Worm (Caenorhabditis elegans) whole organism, mixed stage, embryonic: ENCODE measurements around the gene F07C4.10.

Source experiments
- blmp-1 ChIP-seq: fragments of 150-350 bp; optimal IDR thresholded peaks from 2 replicates; lab custom pipeline; 2014; ENCODE audit warnings: missing biosample characterization, missing genetic modification characterization
- lin-13 ChIP-seq: fragments of 150-350 bp; optimal IDR thresholded peaks from 2 replicates; lab custom pipeline; 2014; ENCODE audit warnings: missing biosample characterization, missing genetic modification characterization
- lsy-2 ChIP-seq: fragments of 150-350 bp; optimal IDR thresholded peaks from 2 replicates; lab custom pipeline; 2014; ENCODE audit warnings: missing biosample characterization, missing genetic modification characterization
- mep-1 ChIP-seq: fragments of 150-350 bp; optimal IDR thresholded peaks from 2 replicates; lab custom pipeline; 2017; ENCODE audit warnings: missing biosample characterization, missing genetic modification reagents, missing genetic modification characterization, inconsistent platforms
- nhr-28 ChIP-seq: fragments of 150-350 bp; optimal IDR thresholded peaks from 2 replicates; lab custom pipeline; 2014; ENCODE audit warnings: missing biosample characterization, missing genetic modification characterization
- nhr-76 ChIP-seq: sonication (generic microtip); optimal IDR thresholded peaks from 2 replicates; lab custom pipeline; 2017; ENCODE audit warnings: missing biosample characterization, missing genetic modification characterization
- pha-4 ChIP-seq: fragments of 150-350 bp; optimal IDR thresholded peaks from 2 replicates; lab custom pipeline; 2018; ENCODE audit warnings: missing biosample characterization, missing genetic modification reagents, missing genetic modification characterization
- snpc-4 ChIP-seq: fragments of 150-350 bp; optimal IDR thresholded peaks from 2 replicates; lab custom pipeline; 2014; ENCODE audit warnings: missing biosample characterization, missing genetic modification characterization
- unc-62 ChIP-seq: fragments of 150-350 bp; optimal IDR thresholded peaks from 2 replicates; lab custom pipeline; 2014; ENCODE audit warnings: missing biosample characterization, missing genetic modification reagents, missing genetic modification characterization
- ztf-11 ChIP-seq: fragments of 150-350 bp; optimal IDR thresholded peaks from 2 replicates; lab custom pipeline; 2014; ENCODE audit warnings: missing biosample characterization, missing genetic modification characterization

ce11 chrV:7618114-7618513 is 21.6 kb downstream of the F07C4.10 start, which contains the start of gene C50E3.15:
- TF ChIP-seq ztf-11 (tag; lab: Kevin White, UChicago): no peak
- no peak for TF ChIP-seq unc-62 (GFP tag; lab: Kevin White, UChicago)
- no peak for TF ChIP-seq pha-4 (tag; lab: Kevin White, UChicago)
- TF ChIP-seq nhr-76 (tag; lab: Kevin White, UChicago): no peak
- no peak for TF ChIP-seq lin-13
- no peak for TF ChIP-seq mep-1 (tag; lab: Kevin White, UChicago)
- TF ChIP-seq blmp-1 (tag; lab: Kevin White, UChicago): no peak
- TF ChIP-seq nhr-28 (tag; lab: Kevin White, UChicago): no peak
- no peak for TF ChIP-seq snpc-4 (tag; lab: Kevin White, UChicago)
- no peak for TF ChIP-seq lsy-2 (tag; lab: Kevin White, UChicago)
